Worm (Caenorhabditis elegans) whole organism, L4 larva: Measurements from ENCODE around the gene K01F9.2.

Experiments used
- D1046.2 ChIP-seq: fragments of 200-800 bp; sonication (Bioruptor generic); IDR thresholded peaks from 2 replicates; pipeline ENCODE4 v1.3.6; 2022; ENCODE audit warnings: missing genetic modification characterization, missing compliant biosample characterization
- F49E8.2 ChIP-seq: sonication (generic microtip); optimal IDR thresholded peaks from 2 replicates; lab custom pipeline; 2016; ENCODE audit warnings: missing compliant biosample characterization, mild to moderate bottlenecking, missing genetic modification characterization, borderline replicate concordance
- T20F7.1 ChIP-seq: fragments of 200-800 bp; sonication (Bioruptor generic); optimal IDR thresholded peaks from 2 replicates; lab custom pipeline; 2018; ENCODE audit warnings: mild to moderate bottlenecking, missing genetic modification characterization, missing compliant biosample characterization
- Y5F2A.4 ChIP-seq: fragments of 200-800 bp; sonication (Bioruptor generic); optimal IDR thresholded peaks from 2 replicates; lab custom pipeline; 2018; ENCODE audit warnings: mild to moderate bottlenecking, missing genetic modification characterization, missing compliant biosample characterization
- aha-1 ChIP-seq: fragments of 150-350 bp; peaks from one replicate; lab custom pipeline; 2014; ENCODE audit warnings: missing biosample characterization, missing genetic modification characterization
- ama-1 ChIP-seq: fragments of 150-350 bp; optimal IDR thresholded peaks from 2 replicates; lab custom pipeline; 2014; ENCODE audit warnings: inconsistent platforms, mixed read lengths
- ceh-28 ChIP-seq: fragments of 150-350 bp; optimal IDR thresholded peaks from 2 replicates; lab custom pipeline; 2014; ENCODE audit warnings: missing biosample characterization, missing genetic modification reagents, missing genetic modification characterization
- ceh-32 ChIP-seq: sonication (generic microtip); optimal IDR thresholded peaks from 2 replicates; lab custom pipeline; 2016; ENCODE audit warnings: mild to moderate bottlenecking, missing genetic modification characterization, missing compliant biosample characterization; ENCODE audit not compliant: poor library complexity
- ceh-82 ChIP-seq: sonication (generic microtip); optimal IDR thresholded peaks from 2 replicates; lab custom pipeline; 2017; ENCODE audit warnings: missing biosample characterization, missing genetic modification characterization
- ces-1 ChIP-seq: fragments of 150-350 bp; sonication (generic microtip); optimal IDR thresholded peaks from 4 replicates; lab custom pipeline; 2014; ENCODE audit warnings: missing biosample characterization, missing genetic modification reagents, missing genetic modification characterization
- cey-2 ChIP-seq: sonication (generic microtip); optimal IDR thresholded peaks from 3 replicates; lab custom pipeline; 2017; ENCODE audit warnings: missing genetic modification characterization, mild to moderate bottlenecking, missing compliant biosample characterization, antibody characterized with exemption, borderline replicate concordance; ENCODE audit not compliant: insufficient read depth
- daf-12 ChIP-seq: fragments of 150-350 bp; optimal IDR thresholded peaks from 2 replicates; lab custom pipeline; 2014; ENCODE audit warnings: missing biosample characterization, missing genetic modification reagents, missing genetic modification characterization
- daf-19 ChIP-seq: fragments of 200-800 bp; sonication (Bioruptor generic); conservative IDR thresholded peaks from 2 replicates; pipeline ENCODE4 v1.3.6; 2022; ENCODE audit warnings: missing genetic modification characterization, missing compliant biosample characterization
- daf-8 ChIP-seq: fragments of 200-800 bp; sonication (Bioruptor generic); IDR thresholded peaks from 2 replicates; pipeline ENCODE4 v1.3.6; 2022; ENCODE audit warnings: missing genetic modification characterization, missing compliant biosample characterization
- dmd-9 ChIP-seq: fragments of 200-800 bp; sonication (Bioruptor generic); IDR thresholded peaks from 2 replicates; pipeline ENCODE4 v1.3.6; 2022; ENCODE audit warnings: missing genetic modification reagents, missing genetic modification characterization, missing compliant biosample characterization
- dpl-1 ChIP-seq: fragments of 150-350 bp; optimal IDR thresholded peaks from 2 replicates; lab custom pipeline; 2014; ENCODE audit warnings: missing biosample characterization, missing genetic modification reagents, missing genetic modification characterization
- dve-1 ChIP-seq: sonication (generic microtip); optimal IDR thresholded peaks from 2 replicates; lab custom pipeline; 2017; ENCODE audit warnings: antibody characterized with exemption, mild to moderate bottlenecking, missing genetic modification characterization, missing compliant biosample characterization; ENCODE audit not compliant: insufficient read depth
- egl-27 ChIP-seq: sonication (generic microtip); optimal IDR thresholded peaks from 3 replicates; lab custom pipeline; 2017; ENCODE audit warnings: missing biosample characterization, missing genetic modification reagents, missing genetic modification characterization
- fos-1 ChIP-seq: fragments of 150-350 bp; optimal IDR thresholded peaks from 2 replicates; lab custom pipeline; 2014; ENCODE audit warnings: missing biosample characterization, missing genetic modification characterization
- hif-1 ChIP-seq, 2 experiments: sonication (generic microtip); optimal IDR thresholded peaks; 2 replicates each; lab custom pipeline; 2016 to 2017; ENCODE audit warnings: missing compliant biosample characterization in 2 of 2, missing genetic modification characterization in 2 of 2, missing genetic modification reagents in 2 of 2, missing genotype in 2 of 2, mild to moderate bottlenecking in 1 of 2
- hlh-11 ChIP-seq: fragments of 200-800 bp; sonication (Bioruptor generic); optimal IDR thresholded peaks from 2 replicates; lab custom pipeline; 2018; ENCODE audit warnings: mild to moderate bottlenecking, missing genetic modification characterization, missing compliant biosample characterization
- hlh-30 ChIP-seq: sonication (generic microtip); optimal IDR thresholded peaks from 2 replicates; lab custom pipeline; 2017; ENCODE audit warnings: antibody characterized with exemption, mild to moderate bottlenecking, missing genetic modification characterization, missing compliant biosample characterization; ENCODE audit not compliant: insufficient read depth
- jun-1 ChIP-seq: fragments of 150-350 bp; optimal IDR thresholded peaks from 2 replicates; lab custom pipeline; 2014; ENCODE audit warnings: missing biosample characterization, missing genetic modification reagents, missing genetic modification characterization
- lim-7 ChIP-seq: fragments of 200-800 bp; sonication (Bioruptor generic); IDR thresholded peaks from 2 replicates; pipeline ENCODE4 v1.3.6; 2022; ENCODE audit warnings: missing genetic modification characterization, missing compliant biosample characterization
- lin-1 ChIP-seq: fragments of 200-800 bp; sonication (Bioruptor generic); IDR thresholded peaks from 2 replicates; pipeline ENCODE4 v1.3.6; 2022; ENCODE audit warnings: missing genetic modification reagents, missing genetic modification characterization, missing compliant biosample characterization
- lin-13 ChIP-seq: fragments of 150-350 bp; optimal IDR thresholded peaks from 2 replicates; lab custom pipeline; 2014; ENCODE audit warnings: missing biosample characterization, missing genetic modification reagents, missing genetic modification characterization
- lin-15B ChIP-seq: fragments of 150-350 bp; sonication (generic microtip); optimal IDR thresholded peaks from 3 replicates; lab custom pipeline; 2014; ENCODE audit warnings: missing biosample characterization, missing genetic modification characterization
- lin-39 ChIP-seq: fragments of 150-350 bp; optimal IDR thresholded peaks from 2 replicates; lab custom pipeline; 2014; ENCODE audit warnings: missing biosample characterization, missing genetic modification reagents, missing genetic modification characterization
- lsy-2 ChIP-seq, 2 experiments: fragments of 150-350 bp in 1 of 2; sonication (generic microtip) in 1 of 2; optimal IDR thresholded peaks; 2 replicates each; lab custom pipeline; 2014 to 2017; ENCODE audit warnings: missing biosample characterization in 2 of 2, missing genetic modification characterization in 2 of 2
- mep-1 ChIP-seq: fragments of 150-350 bp; sonication (generic microtip); optimal IDR thresholded peaks from 3 replicates; lab custom pipeline; 2014; ENCODE audit warnings: missing biosample characterization, missing genetic modification characterization
- nhr-10 ChIP-seq: fragments of 150-350 bp; optimal IDR thresholded peaks from 2 replicates; lab custom pipeline; 2014; ENCODE audit warnings: missing biosample characterization, missing genetic modification characterization
- nhr-11 ChIP-seq: fragments of 150-350 bp; optimal IDR thresholded peaks from 2 replicates; lab custom pipeline; 2014; ENCODE audit warnings: missing biosample characterization, missing genetic modification characterization
- nhr-111 ChIP-seq: fragments of 200-800 bp; sonication (Bioruptor generic); optimal IDR thresholded peaks from 2 replicates; lab custom pipeline; 2018; ENCODE audit warnings: mild to moderate bottlenecking, missing genetic modification characterization, missing compliant biosample characterization
- nhr-237 ChIP-seq: sonication (generic microtip); optimal IDR thresholded peaks from 2 replicates; lab custom pipeline; 2017; ENCODE audit warnings: missing biosample characterization, missing genetic modification characterization
- nhr-28 ChIP-seq: fragments of 150-350 bp; optimal IDR thresholded peaks from 2 replicates; lab custom pipeline; 2014; ENCODE audit warnings: missing biosample characterization, missing genetic modification characterization
- nhr-48 ChIP-seq: sonication (generic microtip); optimal IDR thresholded peaks from 2 replicates; lab custom pipeline; 2016; ENCODE audit warnings: mild to moderate bottlenecking, missing genetic modification characterization, missing compliant biosample characterization
- nhr-77 ChIP-seq: fragments of 150-350 bp; optimal IDR thresholded peaks from 2 replicates; lab custom pipeline; 2014; ENCODE audit warnings: missing biosample characterization, missing genetic modification characterization
- pha-4 ChIP-seq, 2 experiments: fragments of 150-350 bp in 1 of 2; fragments of 200-800 bp in 1 of 2; sonication (Bioruptor generic) in 1 of 2; IDR thresholded peaks in 1 of 2; optimal IDR thresholded peaks in 1 of 2; 2 replicates each; pipeline versions ENCODE4 v1.3.6 to Lab custom; 2014 to 2022; ENCODE audit warnings: missing genetic modification characterization in 2 of 2, missing genetic modification reagents in 2 of 2, missing biosample characterization in 1 of 2, missing compliant biosample characterization in 1 of 2
- php-3 ChIP-seq: fragments of 200-800 bp; sonication (Bioruptor generic); IDR thresholded peaks from 2 replicates; pipeline ENCODE4 v1.3.6; 2022; ENCODE audit warnings: missing genetic modification reagents, missing genetic modification characterization, missing compliant biosample characterization
- rbr-2 ChIP-seq: sonication (generic microtip); optimal IDR thresholded peaks from 2 replicates; lab custom pipeline; 2016; ENCODE audit warnings: missing genotype, missing genetic modification characterization, missing compliant biosample characterization
- saeg-2 ChIP-seq: fragments of 200-800 bp; sonication (Bioruptor generic); IDR thresholded peaks from 2 replicates; pipeline ENCODE4 v1.3.6; 2022; ENCODE audit warnings: missing genetic modification reagents, missing genetic modification characterization, missing compliant biosample characterization
- set-16 ChIP-seq: fragments of 200-800 bp; sonication (Bioruptor generic); IDR thresholded peaks from 2 replicates; pipeline ENCODE4 v1.3.6; 2022; ENCODE audit warnings: missing genetic modification reagents, missing genetic modification characterization, missing compliant biosample characterization
- skn-1 ChIP-seq: fragments of 150-350 bp; optimal IDR thresholded peaks from 2 replicates; lab custom pipeline; 2014; ENCODE audit warnings: missing biosample characterization, missing genetic modification characterization
- snpc-4 ChIP-seq: fragments of 150-350 bp; optimal IDR thresholded peaks from 2 replicates; lab custom pipeline; 2014; ENCODE audit warnings: missing biosample characterization, missing genetic modification characterization
- zfp-2 ChIP-seq: sonication (generic microtip); optimal IDR thresholded peaks from 2 replicates; lab custom pipeline; 2016; ENCODE audit warnings: mild to moderate bottlenecking, missing genetic modification characterization, missing compliant biosample characterization
- zip-11 ChIP-seq: fragments of 200-800 bp; sonication (Bioruptor generic); IDR thresholded peaks from 2 replicates; pipeline ENCODE4 v1.3.6; 2022; ENCODE audit warnings: missing genetic modification characterization, missing compliant biosample characterization
- zip-2 ChIP-seq: fragments of 150-350 bp; optimal IDR thresholded peaks from 2 replicates; lab custom pipeline; 2014; ENCODE audit warnings: missing biosample characterization, missing genetic modification characterization
- ztf-11 ChIP-seq: fragments of 150-350 bp; optimal IDR thresholded peaks from 2 replicates; lab custom pipeline; 2014; ENCODE audit warnings: missing biosample characterization, missing genetic modification characterization
- ztf-7 ChIP-seq: fragments of 150-350 bp; optimal IDR thresholded peaks from 2 replicates; lab custom pipeline; 2014; ENCODE audit warnings: missing biosample characterization, missing genetic modification characterization

Gene K01F9.2

ce11 chrIII:8869663-8870062 is 7.3 kb downstream of the K01F9.2 start:
- TF ChIP-seq aha-1 (tag; lab: Kevin White, UChicago) (peak; percentile 94), lin-1 (GFP tag; lab: Robert Waterston, UW) (no peak)

- peak; percentile 88 for TF ChIP-seq hlh-11 (tag; lab: Kevin White, UChicago)
- TF ChIP-seq lim-7 (GFP tag; lab: Robert Waterston, UW), result no peak
- TF ChIP-seq daf-19 (GFP tag; lab: Robert Waterston, UW), result no peak
- TF ChIP-seq nhr-28 (tag; lab: Kevin White, UChicago), result peak; percentile 95
- TF ChIP-seq dve-1, result peak; percentile 93
- no peak for TF ChIP-seq rbr-2 (tag; lab: Kevin White, UChicago)
- TF ChIP-seq Y5F2A.4 (GFP tag; lab: Kevin White, UChicago), result no peak
- no peak for TF ChIP-seq nhr-237 (tag; lab: Kevin White, UChicago)
- no peak for TF ChIP-seq set-16
- no peak for TF ChIP-seq daf-12 (tag; lab: Kevin White, UChicago)
- peak; percentile 33 for TF ChIP-seq lin-13 (GFP tag; lab: Kevin White, UChicago)
- no peak for TF ChIP-seq pha-4 (GFP tag; IDR thresholded peaks at IDR 0.05; lab: Robert Waterston, UW)
- TF ChIP-seq pha-4 (tag; optimal IDR thresholded peaks at IDR 0.05; lab: Kevin White, UChicago), result no peak
- no peak for TF ChIP-seq lin-39 (tag; lab: Kevin White, UChicago)
- TF ChIP-seq dmd-9, result no peak
- TF ChIP-seq zip-2 (tag; lab: Kevin White, UChicago), result no peak
- TF ChIP-seq D1046.2 (GFP tag; lab: Robert Waterston, UW), result no peak
- TF ChIP-seq ama-1 (lab: Kevin White, UChicago), result peak; percentile 85
- no peak for TF ChIP-seq skn-1 (tag; lab: Kevin White, UChicago)
- TF ChIP-seq ceh-32, result no peak
- TF ChIP-seq hif-1 (tag; optimal IDR thresholded peaks at IDR 0.05; lab: Kevin White, UChicago), result no peak
- TF ChIP-seq mep-1 (tag; lab: Kevin White, UChicago), result peak; percentile 61
- no peak for TF ChIP-seq fos-1 (tag; lab: Kevin White, UChicago)
- TF ChIP-seq lin-15B (tag; lab: Kevin White, UChicago), result no peak
- TF ChIP-seq zfp-2 (tag; lab: Kevin White, UChicago), result no peak
- no peak for TF ChIP-seq nhr-10 (tag; lab: Kevin White, UChicago)
- TF ChIP-seq ces-1, result no peak
- no peak for TF ChIP-seq zip-11 (GFP tag; lab: Robert Waterston, UW)
- no peak for TF ChIP-seq php-3 (GFP tag; lab: Robert Waterston, UW)
- TF ChIP-seq nhr-11, result peak; percentile 24
- TF ChIP-seq nhr-48 (tag; lab: Kevin White, UChicago), result no peak
- TF ChIP-seq T20F7.1 (GFP tag; lab: Kevin White, UChicago), result peak; percentile 55
- TF ChIP-seq cey-2 (tag; lab: Kevin White, UChicago), result peak; percentile 27
- no peak for TF ChIP-seq ztf-7 (tag; lab: Kevin White, UChicago)
- no peak for TF ChIP-seq snpc-4 (tag; lab: Kevin White, UChicago)
- no peak for TF ChIP-seq nhr-111 (GFP tag; lab: Kevin White, UChicago)
- no peak for TF ChIP-seq ceh-82 (tag; lab: Kevin White, UChicago)
- TF ChIP-seq lsy-2 (tag; optimal IDR thresholded peaks at IDR 0.05; lab: Kevin White, UChicago), result peak in 1 of 2 experiments; percentile 70
- peak; percentile 74 for TF ChIP-seq hlh-30 (tag; lab: Kevin White, UChicago)
- peak; percentile 8 for TF ChIP-seq aha-1 (tag; lab: Kevin White, UChicago)
- TF ChIP-seq F49E8.2, result no peak
- TF ChIP-seq ceh-28 (tag; lab: Kevin White, UChicago), result no peak
- TF ChIP-seq saeg-2 (GFP tag; lab: Robert Waterston, UW), result no peak
- TF ChIP-seq dpl-1 (GFP tag; lab: Kevin White, UChicago), result peak; percentile 33
- peak; percentile 84 for TF ChIP-seq nhr-77 (tag; lab: Kevin White, UChicago)
- no peak for TF ChIP-seq egl-27 (tag; lab: Kevin White, UChicago)
- TF ChIP-seq ztf-11 (tag; lab: Kevin White, UChicago), result no peak
- no peak for TF ChIP-seq jun-1 (tag; lab: Kevin White, UChicago)
- no peak for TF ChIP-seq daf-8 (GFP tag; lab: Robert Waterston, UW)
Measured at ce11 chrIII:8867922-8868655, 8.8 kb downstream of the K01F9.2 start.
